Worm (Caenorhabditis elegans): Measurements from ENCODE around the gene R01E6.2.
A peak's percentile ranks its signal among the peaks of the same experiment; 100 is the strongest.

The R01E6.2 gene

DNA sequence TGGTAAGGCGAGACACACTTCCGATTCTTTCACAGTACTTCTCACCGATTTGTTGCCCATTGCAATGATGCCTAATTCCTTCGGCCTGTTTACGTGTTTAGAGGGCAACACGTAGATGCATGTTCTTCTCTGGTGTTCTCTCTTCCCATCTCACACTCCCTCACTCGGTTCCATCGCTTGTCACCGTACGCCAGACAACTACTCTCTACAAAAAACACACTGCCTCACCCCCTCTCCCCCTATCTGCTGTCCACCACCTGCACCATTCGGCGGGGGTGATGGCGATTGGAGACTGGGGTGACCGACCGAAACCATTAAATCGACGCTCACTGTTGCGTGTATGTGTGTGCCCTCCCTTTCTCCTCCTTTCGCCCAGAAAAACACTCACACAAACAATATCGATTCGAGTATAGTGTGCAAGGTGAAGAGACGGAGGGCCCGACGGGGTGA is 17.6 kb upstream of the R01E6.2 start:
- TF ChIP-seq ham-2 (GFP tag; optimal IDR thresholded peaks at IDR 0.05), result peak; percentile 63
- TF ChIP-seq ceh-43 (GFP tag; optimal IDR thresholded peaks at IDR 0.05), result peak; percentile 1
- TF ChIP-seq cnd-1 (tag; optimal IDR thresholded peaks at IDR 0.05), result peak; percentile 70
- TF ChIP-seq M03D4.4 (tag; optimal IDR thresholded peaks at IDR 0.05), result peak; percentile 26
- TF ChIP-seq unc-62 (GFP tag; optimal IDR thresholded peaks at IDR 0.05), result peak; percentile 70
- peak; percentile 90 for TF ChIP-seq nhr-2 (tag; optimal IDR thresholded peaks at IDR 0.05)
- peak; percentile 67 for TF ChIP-seq drap-1 (GFP tag; optimal IDR thresholded peaks at IDR 0.05)
- TF ChIP-seq sem-2 (GFP tag; optimal IDR thresholded peaks at IDR 0.05), result no peak
- TF ChIP-seq nhr-76 (tag; optimal IDR thresholded peaks at IDR 0.05), result no peak
- peak; percentile 67 for TF ChIP-seq lin-32 (GFP tag; optimal IDR thresholded peaks at IDR 0.05)
- TF ChIP-seq mls-2 (tag; optimal IDR thresholded peaks at IDR 0.05), result peak; percentile 79
- TF ChIP-seq nhr-12 (tag; optimal IDR thresholded peaks at IDR 0.05), result no peak
- peak; percentile 87 for TF ChIP-seq ceh-39 (tag; optimal IDR thresholded peaks at IDR 0.05)
- TF ChIP-seq unc-39 (tag; optimal IDR thresholded peaks at IDR 0.05), result peak; percentile 1
- peak; percentile 46 for TF ChIP-seq mep-1 (tag; optimal IDR thresholded peaks at IDR 0.05)
- TF ChIP-seq sptf-1 (tag; optimal IDR thresholded peaks at IDR 0.05), result peak; percentile 69
- peak; percentile 27 for TF ChIP-seq elt-1 (tag; optimal IDR thresholded peaks at IDR 0.05; ENCODE audit: borderline replicate concordance, insufficient read depth)
- TF ChIP-seq hlh-1 (tag; optimal IDR thresholded peaks at IDR 0.05), result no peak
- peak; percentile 10 for TF ChIP-seq unc-120 (tag; optimal IDR thresholded peaks at IDR 0.05; ENCODE audit: poor library complexity, severe bottlenecking)

DNA sequence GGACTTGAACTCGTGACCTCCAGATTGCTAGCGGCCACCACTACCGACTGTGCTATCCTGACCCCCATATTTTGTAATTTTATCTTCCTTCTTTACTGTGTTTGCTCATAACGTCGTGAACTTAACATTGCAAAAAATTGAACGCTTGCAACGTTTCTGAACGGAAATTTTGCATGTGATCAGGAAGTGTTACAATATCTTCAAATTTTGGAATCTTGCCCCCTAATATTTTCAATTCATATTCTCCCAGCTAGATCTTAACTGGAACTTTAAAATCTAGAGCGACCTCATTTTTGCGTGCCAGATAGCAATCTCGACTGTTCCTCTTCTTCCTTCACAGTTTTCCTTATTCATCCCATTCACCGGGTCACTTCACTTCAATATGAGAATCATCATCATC is 15.5 kb upstream of the R01E6.2 start, which contains the start of gene F54B11.10:
F54B11.10 (plus strand) TSS at position 301 of the 400 bp plus-strand sequence.
- TF ChIP-seq snpc-4 (tag; optimal IDR thresholded peaks at IDR 0.05), result no peak
- no peak for TF ChIP-seq sem-2 (GFP tag; optimal IDR thresholded peaks at IDR 0.05)
- no peak for TF ChIP-seq unc-39 (tag; optimal IDR thresholded peaks at IDR 0.05)
- TF ChIP-seq nhr-237 (tag; optimal IDR thresholded peaks at IDR 0.05), result no peak
- TF ChIP-seq ztf-11 (tag; optimal IDR thresholded peaks at IDR 0.05), result no peak
- TF ChIP-seq cnd-1 (tag; optimal IDR thresholded peaks at IDR 0.05), result no peak
- TF ChIP-seq flh-1 (GFP tag; optimal IDR thresholded peaks at IDR 0.05), result no peak
- TF ChIP-seq nhr-2 (tag; optimal IDR thresholded peaks at IDR 0.05), result no peak
- TF ChIP-seq ham-2 (GFP tag; optimal IDR thresholded peaks at IDR 0.05), result no peak
- no peak for TF ChIP-seq elt-1 (tag; optimal IDR thresholded peaks at IDR 0.05; ENCODE audit: borderline replicate concordance, insufficient read depth)
- no peak for TF ChIP-seq tbx-8 (GFP tag; optimal IDR thresholded peaks at IDR 0.05)

DNA sequence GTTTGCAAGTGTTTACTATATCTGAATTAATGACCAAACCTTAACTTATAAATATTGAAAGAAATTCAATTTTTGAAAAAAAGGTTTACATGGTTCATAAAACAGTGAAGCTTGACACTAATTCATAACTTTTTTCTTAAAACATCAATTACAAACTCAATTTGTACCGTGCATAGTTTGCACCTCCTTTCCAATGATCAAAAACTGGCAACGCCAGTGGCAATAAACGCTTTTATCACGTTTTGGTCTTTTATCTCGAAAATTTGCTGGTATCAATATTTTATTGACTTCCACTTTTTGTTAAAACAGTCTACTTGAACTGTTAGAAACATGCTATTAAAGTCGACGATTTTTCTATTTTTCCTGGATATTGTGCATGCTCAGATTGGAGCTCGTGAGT is 12.1 kb upstream of the R01E6.2 start, which contains the start of gene F54B11.11:
F54B11.11 (plus strand) TSS at position 301 of the 400 bp plus-strand sequence.
- TF ChIP-seq sptf-1 (tag; optimal IDR thresholded peaks at IDR 0.05) (no peak), sem-2 (GFP tag; optimal IDR thresholded peaks at IDR 0.05) (no peak), unc-62 (GFP tag; optimal IDR thresholded peaks at IDR 0.05) (no peak), mls-2 (tag; optimal IDR thresholded peaks at IDR 0.05) (no peak), mab-5 (tag; optimal IDR thresholded peaks at IDR 0.05) (no peak), zip-8 (tag; optimal IDR thresholded peaks at IDR 0.05) (no peak), nhr-76 (tag; optimal IDR thresholded peaks at IDR 0.05) (no peak), ceh-43 (GFP tag; optimal IDR thresholded peaks at IDR 0.05) (no peak), lsy-2 (tag; optimal IDR thresholded peaks at IDR 0.05) (no peak), nhr-2 (tag; optimal IDR thresholded peaks at IDR 0.05) (no peak), elt-1 (tag; optimal IDR thresholded peaks at IDR 0.05; ENCODE audit: borderline replicate concordance, insufficient read depth) (no peak), ham-2 (GFP tag; optimal IDR thresholded peaks at IDR 0.05) (no peak), M03D4.4 (tag; optimal IDR thresholded peaks at IDR 0.05) (no peak), lin-32 (GFP tag; optimal IDR thresholded peaks at IDR 0.05) (no peak), hlh-1 (tag; optimal IDR thresholded peaks at IDR 0.05) (no peak), unc-120 (tag; optimal IDR thresholded peaks at IDR 0.05; ENCODE audit: poor library complexity, severe bottlenecking) (no peak), ceh-39 (tag; optimal IDR thresholded peaks at IDR 0.05) (no peak), pha-4 (tag; optimal IDR thresholded peaks at IDR 0.05) (no peak), nhr-12 (tag; optimal IDR thresholded peaks at IDR 0.05) (no peak), elt-3 (tag; optimal IDR thresholded peaks at IDR 0.05) (no peak)

DNA sequence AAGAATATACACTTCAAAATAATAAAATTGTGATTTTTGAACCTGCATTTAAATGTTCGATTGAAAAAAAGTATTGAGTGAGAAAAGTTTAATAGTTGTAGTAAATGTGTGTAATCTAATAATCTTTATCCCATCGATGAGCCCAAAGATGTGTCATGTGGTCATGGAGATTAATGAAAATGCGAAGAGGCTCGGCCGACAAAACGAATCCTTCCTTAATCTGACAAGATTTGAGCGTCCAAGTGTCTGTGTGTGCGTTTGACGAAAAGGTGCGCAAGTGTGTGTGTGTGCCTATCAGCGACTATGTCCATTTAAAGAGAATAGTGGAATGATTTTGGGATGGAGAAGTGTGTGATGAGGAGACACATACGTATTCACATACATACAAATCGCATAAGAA is 7.7 kb upstream of the R01E6.2 start:
- TF ChIP-seq flh-1 (GFP tag; optimal IDR thresholded peaks at IDR 0.05), result no peak
- no peak for TF ChIP-seq ham-2 (GFP tag; optimal IDR thresholded peaks at IDR 0.05)
- no peak for TF ChIP-seq lsy-2 (tag; optimal IDR thresholded peaks at IDR 0.05)
- TF ChIP-seq bed-3 (GFP tag; optimal IDR thresholded peaks at IDR 0.05), result no peak
- TF ChIP-seq M03D4.4 (tag; optimal IDR thresholded peaks at IDR 0.05), result no peak
- TF ChIP-seq blmp-1 (tag; optimal IDR thresholded peaks at IDR 0.05), result no peak
